Worm (Caenorhabditis elegans) whole organism, early embryonic: ENCODE measurements around the gene rps-12.

Experiments used
- B0310.2 ChIP-seq: sonication (generic microtip); optimal IDR thresholded peaks from 2 replicates; lab custom pipeline; 2016; ENCODE audit warnings: mild to moderate bottlenecking, missing genetic modification characterization, missing compliant biosample characterization
- F13C5.2 ChIP-seq: sonication (generic microtip); optimal IDR thresholded peaks from 2 replicates; lab custom pipeline; 2017; ENCODE audit warnings: mild to moderate bottlenecking, missing genetic modification characterization, inconsistent platforms, missing compliant biosample characterization
- ama-1 ChIP-seq: fragments of 150-350 bp; optimal IDR thresholded peaks from 2 replicates; lab custom pipeline; 2014
- ceh-36 ChIP-seq: sonication (generic microtip); optimal IDR thresholded peaks from 2 replicates; lab custom pipeline; 2016; ENCODE audit warnings: missing genetic modification characterization, inconsistent platforms, missing compliant biosample characterization
- ets-7 ChIP-seq: sonication (generic microtip); optimal IDR thresholded peaks from 2 replicates; lab custom pipeline; 2016; ENCODE audit warnings: missing genotype, missing genetic modification characterization, missing compliant biosample characterization
- flt-1 ChIP-seq: fragments of 200-800 bp; sonication (Bioruptor generic); IDR thresholded peaks from 2 replicates; pipeline ENCODE4 v1.3.6; 2022; ENCODE audit warnings: missing genetic modification characterization, missing compliant biosample characterization
- hmbx-1 ChIP-seq: sonication (generic microtip); optimal IDR thresholded peaks from 2 replicates; lab custom pipeline; 2016; ENCODE audit warnings: mild to moderate bottlenecking, missing genetic modification characterization, missing compliant biosample characterization
- hmg-4 ChIP-seq: fragments of 200-800 bp; sonication (Bioruptor generic); optimal IDR thresholded peaks from 2 replicates; lab custom pipeline; 2018; ENCODE audit warnings: mild to moderate bottlenecking, missing genetic modification characterization, missing compliant biosample characterization
- hnd-1 ChIP-seq: sonication (generic microtip); optimal IDR thresholded peaks from 2 replicates; lab custom pipeline; 2016; ENCODE audit warnings: missing genetic modification characterization, missing compliant biosample characterization
- scrt-1 ChIP-seq: fragments of 200-800 bp; sonication (Bioruptor generic); IDR thresholded peaks from 2 replicates; pipeline ENCODE4 v1.3.6; 2022; ENCODE audit warnings: missing genetic modification characterization, missing compliant biosample characterization
- tbx-11 ChIP-seq: fragments of 200-800 bp; sonication (Bioruptor generic); IDR thresholded peaks from 2 replicates; pipeline ENCODE4 v1.3.6; 2022; ENCODE audit warnings: missing genetic modification characterization, missing compliant biosample characterization
- tbx-37 ChIP-seq: fragments of 200-800 bp; sonication (Bioruptor generic); conservative IDR thresholded peaks from 2 replicates; pipeline ENCODE4 v1.3.6; 2022; ENCODE audit warnings: missing genetic modification reagents, missing genetic modification characterization, missing compliant biosample characterization
- tra-4 ChIP-seq: sonication (generic microtip); optimal IDR thresholded peaks from 2 replicates; lab custom pipeline; 2017; ENCODE audit warnings: missing genetic modification characterization, missing compliant biosample characterization

DNA sequence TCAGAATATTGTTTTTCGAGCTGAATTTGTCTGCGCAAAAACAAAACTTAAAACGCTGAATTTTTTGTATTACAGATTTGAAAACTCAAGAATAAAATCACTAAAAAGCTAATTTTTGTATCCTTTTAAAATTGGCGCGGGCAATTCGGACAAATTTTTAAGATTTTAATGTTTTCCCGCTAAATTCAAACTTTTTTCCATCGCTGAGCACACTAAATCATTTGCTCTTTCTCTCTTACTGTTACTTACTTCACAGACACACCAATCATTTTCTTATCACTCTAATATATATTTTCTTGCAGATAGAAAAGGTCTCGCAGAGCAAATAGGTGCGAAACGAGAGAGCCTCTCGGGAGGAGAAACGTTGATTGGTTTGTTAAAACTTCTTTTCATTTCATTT is 15.2 kb upstream of the rps-12 start, which contains the start of gene par-3:
- TF ChIP-seq ama-1 (no peak), ets-7 (tag; lab: Kevin White, UChicago) (no peak), F13C5.2 (tag; lab: Kevin White, UChicago) (no peak), flt-1 (no peak), hnd-1 (no peak), tbx-37 (no peak), tra-4 (no peak), tbx-11 (GFP tag; lab: Robert Waterston, UW) (no peak), hmbx-1 (tag; lab: Kevin White, UChicago) (no peak), hmg-4 (no peak), scrt-1 (no peak), ceh-36 (no peak), B0310.2 (no peak)
